Worm (Caenorhabditis elegans): ENCODE results near the gene F54G2.1.

The F54G2.1 gene

ce11 chrX:2664273-2664672 lies at the start of gene F54G2.1:
F54G2.1 (minus strand) TSS chrX:2664373.
- TF ChIP-seq C08G9.2 (tag; optimal IDR thresholded peaks at IDR 0.05) (no peak), ceh-9 (tag; optimal IDR thresholded peaks at IDR 0.05) (no peak), tbx-7 (tag; optimal IDR thresholded peaks at IDR 0.05) (no peak), gmeb-2 (tag; optimal IDR thresholded peaks at IDR 0.05) (no peak), sdc-2 (tag; optimal IDR thresholded peaks at IDR 0.05) (no peak), pax-1 (tag; optimal IDR thresholded peaks at IDR 0.05) (no peak), mec-3 (tag; optimal IDR thresholded peaks at IDR 0.05; ENCODE audit: borderline replicate concordance) (no peak), pha-2 (tag; optimal IDR thresholded peaks at IDR 0.05) (no peak), ceh-34 (tag; optimal IDR thresholded peaks at IDR 0.05) (no peak)

- peak; percentile 77 for TF ChIP-seq rnt-1 (tag; optimal IDR thresholded peaks at IDR 0.05)
- TF ChIP-seq sox-4 (tag; optimal IDR thresholded peaks at IDR 0.05): no peak
- no peak for TF ChIP-seq pha-2 (tag; optimal IDR thresholded peaks at IDR 0.05)
- no peak for TF ChIP-seq T23F11.4 (GFP tag; optimal IDR thresholded peaks at IDR 0.05)
These were observed 48.8 kb upstream of the F54G2.1 start for ce11 chrX:2712984-2713383.

DNA sequence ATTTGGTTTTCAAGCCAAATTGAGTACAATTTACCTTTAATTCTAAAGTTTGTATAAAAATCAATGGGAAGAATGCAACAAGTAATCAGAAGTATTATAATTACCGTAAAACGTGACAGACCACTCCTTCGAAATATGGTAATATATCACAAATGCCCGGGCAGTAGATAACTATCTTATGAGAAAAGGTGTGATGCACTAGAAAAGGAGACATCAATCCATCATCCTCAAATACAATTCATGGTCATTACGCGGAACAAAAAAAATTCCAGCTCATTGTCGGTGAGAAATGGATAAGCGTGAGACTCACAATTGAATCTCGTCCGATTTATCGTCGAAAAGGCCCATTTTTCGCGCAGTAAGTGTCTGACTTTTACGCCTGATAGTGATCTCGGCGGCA lies 45.0 kb upstream of the F54G2.1 start:
- TF ChIP-seq che-1 (tag; optimal IDR thresholded peaks at IDR 0.05) (no peak), unc-55 (GFP tag; optimal IDR thresholded peaks at IDR 0.05) (peak; percentile 46), ahr-1 (tag; optimal IDR thresholded peaks at IDR 0.05) (no peak)

DNA sequence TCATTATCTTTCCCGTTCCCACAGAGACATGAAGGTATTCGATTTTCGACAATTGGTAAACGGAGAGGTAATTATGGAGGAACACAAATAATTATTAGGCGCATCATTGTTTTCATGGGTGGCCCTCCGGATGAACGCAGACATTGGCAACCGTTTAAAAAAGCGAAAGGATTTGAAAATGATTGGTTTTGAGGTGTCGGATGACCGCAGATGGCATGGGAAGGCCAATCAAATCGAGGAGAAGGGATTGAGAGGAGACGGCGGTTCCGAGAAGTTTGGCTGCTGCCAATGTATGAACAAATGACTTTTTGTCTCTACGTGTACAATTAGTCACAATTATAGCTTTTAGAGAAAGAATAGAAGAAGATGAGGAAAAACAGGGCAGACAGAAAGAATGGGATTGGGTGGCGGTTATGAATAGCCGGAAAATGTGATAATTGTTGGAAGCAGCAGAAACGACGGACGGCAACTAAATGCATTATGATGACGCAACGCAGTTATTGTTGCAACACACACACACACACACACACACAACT lies 43.4 kb upstream of the F54G2.1 start:
- peak; percentile 28 for TF ChIP-seq unc-42 (tag; optimal IDR thresholded peaks at IDR 0.05)
- no peak for TF ChIP-seq K09A11.1 (tag; optimal IDR thresholded peaks at IDR 0.05; ENCODE audit: insufficient read depth)
- TF ChIP-seq pros-1 (tag; optimal IDR thresholded peaks at IDR 0.05): no peak
- peak; percentile 67 for TF ChIP-seq ceh-31 (tag; optimal IDR thresholded peaks at IDR 0.05)
- TF ChIP-seq hlh-13 (GFP tag; optimal IDR thresholded peaks at IDR 0.05): no peak
- no peak for TF ChIP-seq Y22D7AL.16 (tag; optimal IDR thresholded peaks at IDR 0.05)

DNA sequence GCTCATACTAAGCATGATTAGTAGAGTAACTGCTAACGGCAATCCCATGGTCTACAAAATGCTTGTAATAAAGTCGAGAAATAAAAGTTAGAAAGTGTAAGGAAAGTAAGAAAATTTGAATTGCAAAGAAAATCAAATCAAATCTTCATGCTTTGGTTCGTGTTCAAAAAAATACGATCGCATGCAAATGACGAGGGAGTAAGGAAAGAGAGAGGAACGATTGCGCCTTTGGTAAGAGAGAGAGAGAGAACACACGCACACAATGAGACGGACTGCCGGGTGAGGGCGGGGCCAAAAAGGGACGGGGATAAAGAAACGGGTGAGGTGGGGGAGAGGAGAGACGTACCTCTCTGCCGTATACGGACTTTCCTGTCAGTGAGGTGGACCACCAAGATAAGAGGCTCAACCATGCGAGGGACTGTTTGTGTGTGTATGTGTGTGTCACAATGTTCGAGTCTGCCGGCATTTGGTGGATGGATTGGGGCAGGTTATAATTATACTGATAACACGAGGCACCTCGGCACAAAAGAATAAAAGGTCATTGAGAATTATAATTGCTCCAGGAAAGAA lies 41.7 kb upstream of the F54G2.1 start, which contains the start of gene igcm-3:
igcm-3 (minus strand) TSS at position 51 of the 570 bp plus-strand sequence.
- no peak for TF ChIP-seq nhr-232 (tag; optimal IDR thresholded peaks at IDR 0.05)
- peak; percentile 21 for TF ChIP-seq nfya-1 (tag; optimal IDR thresholded peaks at IDR 0.05)
- no peak for TF ChIP-seq fkh-6 (tag; optimal IDR thresholded peaks at IDR 0.05)
- TF ChIP-seq tbx-2 (tag; optimal IDR thresholded peaks at IDR 0.05): peak; percentile 9
- peak; percentile 13 for TF ChIP-seq sdc-2 (tag; optimal IDR thresholded peaks at IDR 0.05)
- peak; percentile 23 for TF ChIP-seq ceh-31 (tag; optimal IDR thresholded peaks at IDR 0.05)
- peak; percentile 69 for TF ChIP-seq elt-2 (tag; optimal IDR thresholded peaks at IDR 0.05)

ce11 chrX:2704768-2705486 lies 40.8 kb upstream of the F54G2.1 start:
- TF ChIP-seq sox-2 (GFP tag; IDR thresholded peaks at IDR 0.05) (no peak), ttx-3 (tag; optimal IDR thresholded peaks at IDR 0.05) (no peak), lim-6 (tag; optimal IDR thresholded peaks at IDR 0.05) (no peak), pqm-1 (tag; optimal IDR thresholded peaks at IDR 0.05) (no peak), lin-11 (tag; optimal IDR thresholded peaks at IDR 0.05) (no peak)

Measured in whole organism, late embryonic.